Fruit fly (Drosophila melanogaster): ENCODE measurements around the gene CG12118.

DNA sequence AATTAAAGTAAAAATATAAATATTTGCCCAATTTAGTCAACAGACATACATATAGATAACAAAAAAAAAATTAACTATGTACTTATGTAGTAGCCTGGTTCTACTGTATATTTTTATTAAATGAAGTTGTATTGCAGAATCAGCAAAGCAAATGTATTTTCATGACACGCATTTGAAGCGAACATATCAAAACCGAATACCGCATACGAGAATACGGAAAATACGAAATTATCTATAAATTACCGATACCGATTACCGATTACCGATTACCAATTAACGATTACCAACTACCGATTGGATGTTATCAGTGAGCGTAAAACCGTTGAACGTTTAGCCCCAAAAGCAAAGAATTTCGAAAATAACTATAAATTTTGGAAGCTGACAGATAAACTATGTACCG lies 8.8 kb downstream of the CG12118 start:
- TF ChIP-seq psq (optimal IDR thresholded peaks at IDR 0.05) (no peak), h (optimal IDR thresholded peaks at IDR 0.05) (no peak), Myc (optimal IDR thresholded peaks at IDR 0.05) (no peak)
